Fruit fly (Drosophila melanogaster): ENCODE measurements around the gene CG7083.

DNA sequence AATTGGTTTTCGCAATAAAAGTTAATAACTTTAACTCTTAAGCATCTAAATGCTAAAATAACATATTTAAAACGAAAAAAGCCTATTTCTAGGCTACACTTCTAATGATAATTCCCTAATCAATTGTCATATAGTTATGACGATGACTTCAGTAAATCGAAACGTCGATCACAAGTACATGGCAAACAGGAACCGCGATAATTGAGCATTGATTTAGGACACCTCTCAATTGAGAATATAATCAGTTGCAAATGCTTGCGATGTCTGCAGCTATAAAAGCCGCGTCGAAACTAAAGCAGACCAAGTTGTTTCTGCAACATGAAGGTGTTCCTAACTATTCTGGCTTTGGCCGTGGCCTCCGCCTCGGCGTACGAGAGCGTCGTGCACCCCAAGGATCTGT, 50.7 kb downstream of the CG7083 start, which contains the start of gene Jon66Ci:
- TF ChIP-seq Eip78C (GFP tag) (no peak), dac (GFP tag; optimal IDR thresholded peaks at IDR 0.05) (no peak), CG6792 (GFP tag; optimal IDR thresholded peaks at IDR 0.05) (no peak), CG11902 (GFP tag; optimal IDR thresholded peaks at IDR 0.05) (no peak), OdsH (GFP tag; optimal IDR thresholded peaks at IDR 0.05) (no peak), Sox102F (GFP tag; optimal IDR thresholded peaks at IDR 0.05) (no peak), vri (GFP tag; optimal IDR thresholded peaks at IDR 0.05) (no peak)

Data from whole organism, prepupa.